Fruit fly (Drosophila melanogaster) whole organism, prepupa: ENCODE data around the gene CG33331.

Source experiments
- Blimp-1 ChIP-seq: fragments of 200-800 bp; sonication (Bioruptor generic); optimal IDR thresholded peaks from 3 replicates; lab custom pipeline; 2017; ENCODE audit warnings: missing biosample characterization, missing genetic modification characterization, mild to moderate bottlenecking, moderate library complexity, missing genetic modification reagents
- CG10631 ChIP-seq: fragments of 200-800 bp; sonication (Bioruptor generic); optimal IDR thresholded peaks from 2 replicates; lab custom pipeline; 2016; ENCODE audit warnings: missing biosample characterization, missing genetic modification characterization
- CG10669 ChIP-seq: fragments of 200-800 bp; sonication (Bioruptor generic); optimal IDR thresholded peaks from 3 replicates; lab custom pipeline; 2018; ENCODE audit warnings: missing biosample characterization, mild to moderate bottlenecking, missing genetic modification characterization, moderate library complexity
- CG11762 ChIP-seq: fragments of 200-800 bp; sonication (Bioruptor generic); optimal IDR thresholded peaks from 3 replicates; lab custom pipeline; 2016; ENCODE audit warnings: missing biosample characterization, missing genetic modification characterization; ENCODE audit not compliant: insufficient read depth
- CG11902 ChIP-seq: fragments of 200-800 bp; sonication (Bioruptor generic); optimal IDR thresholded peaks from 3 replicates; lab custom pipeline; 2016; ENCODE audit warnings: missing biosample characterization, missing genetic modification characterization
- CG15336 ChIP-seq: fragments of 200-800 bp; sonication (Bioruptor generic); IDR thresholded peaks from 2 replicates; pipeline ENCODE4 v1.3.6; 2022; ENCODE audit warnings: missing biosample characterization, missing genetic modification characterization
- CG16779 ChIP-seq: fragments of 200-800 bp; sonication (Bioruptor generic); optimal IDR thresholded peaks from 3 replicates; lab custom pipeline; 2017; ENCODE audit warnings: missing biosample characterization, mild to moderate bottlenecking, missing genetic modification characterization
- CG3032 ChIP-seq: fragments of 200-800 bp; optimal IDR thresholded peaks from 2 replicates; lab custom pipeline; 2019; ENCODE audit warnings: missing biosample characterization, mild to moderate bottlenecking, missing genetic modification characterization, moderate library complexity
- CG31627 ChIP-seq: fragments of 200-800 bp; sonication (Bioruptor generic); optimal IDR thresholded peaks from 3 replicates; lab custom pipeline; 2016; ENCODE audit warnings: missing biosample characterization, missing genetic modification characterization
- CG32006 ChIP-seq: fragments of 200-800 bp; sonication (Bioruptor generic); optimal IDR thresholded peaks from 3 replicates; lab custom pipeline; 2017; ENCODE audit warnings: missing biosample characterization, mild to moderate bottlenecking, missing genetic modification characterization
- CG34406 ChIP-seq: fragments of 200-800 bp; sonication (Bioruptor generic); optimal IDR thresholded peaks from 3 replicates; lab custom pipeline; 2016; ENCODE audit warnings: missing biosample characterization, missing genetic modification characterization
- CG3919 ChIP-seq: fragments of 200-800 bp; sonication (Bioruptor generic); optimal IDR thresholded peaks from 3 replicates; lab custom pipeline; 2016; ENCODE audit warnings: missing biosample characterization, missing genetic modification characterization
- CG4318 ChIP-seq: fragments of 200-800 bp; sonication (Bioruptor generic); optimal IDR thresholded peaks from 3 replicates; lab custom pipeline; 2017; ENCODE audit warnings: missing biosample characterization, mild to moderate bottlenecking, missing genetic modification characterization
- CG6276 ChIP-seq: fragments of 200-800 bp; sonication (Bioruptor generic); optimal IDR thresholded peaks from 2 replicates; lab custom pipeline; 2017; ENCODE audit warnings: missing biosample characterization, mild to moderate bottlenecking, missing genetic modification characterization
- CG6854 ChIP-seq: fragments of 200-800 bp; sonication (Bioruptor generic); optimal IDR thresholded peaks from 2 replicates; lab custom pipeline; 2017; ENCODE audit warnings: missing biosample characterization, mild to moderate bottlenecking, missing genetic modification characterization
- CG8319 ChIP-seq: fragments of 200-800 bp; sonication (Bioruptor generic); optimal IDR thresholded peaks from 3 replicates; lab custom pipeline; 2016; ENCODE audit warnings: missing biosample characterization, missing genetic modification characterization
- CG9139 ChIP-seq: fragments of 200-800 bp; sonication (Bioruptor generic); optimal IDR thresholded peaks from 3 replicates; lab custom pipeline; 2017; ENCODE audit warnings: missing biosample characterization, mild to moderate bottlenecking, missing genetic modification characterization
- Eip75B ChIP-seq: fragments of 200-800 bp; sonication (Bioruptor generic); optimal IDR thresholded peaks from 3 replicates; lab custom pipeline; 2016; ENCODE audit warnings: missing biosample characterization, missing genetic modification characterization
- Eip93F ChIP-seq: fragments of 200-800 bp; sonication (Bioruptor generic); optimal IDR thresholded peaks from 2 replicates; lab custom pipeline; 2016; ENCODE audit warnings: missing biosample characterization, mild to moderate bottlenecking, missing genetic modification characterization
- Ets96B ChIP-seq: fragments of 200-800 bp; optimal IDR thresholded peaks from 2 replicates; lab custom pipeline; 2019; ENCODE audit warnings: missing biosample characterization, mild to moderate bottlenecking, missing genetic modification characterization, moderate library complexity
- Hr38 ChIP-seq: sonication (Bioruptor generic); optimal IDR thresholded peaks from 2 replicates; lab custom pipeline; 2016; ENCODE audit warnings: missing biosample characterization, missing genetic modification characterization
- Hr39 ChIP-seq: fragments of 200-800 bp; sonication (Bioruptor generic); optimal IDR thresholded peaks from 2 replicates; lab custom pipeline; 2016; ENCODE audit warnings: missing biosample characterization, missing genetic modification characterization
- Hr4 ChIP-seq: fragments of 200-800 bp; sonication (Bioruptor generic); optimal IDR thresholded peaks from 3 replicates; lab custom pipeline; 2016; ENCODE audit warnings: missing biosample characterization, missing genetic modification characterization
- Lpt ChIP-seq: fragments of 200-800 bp; sonication (Bioruptor generic); optimal IDR thresholded peaks from 3 replicates; lab custom pipeline; 2016; ENCODE audit warnings: missing biosample characterization, missing genetic modification characterization
- Met ChIP-seq: fragments of 200-800 bp; sonication (Bioruptor generic); optimal IDR thresholded peaks from 3 replicates; lab custom pipeline; 2016; ENCODE audit warnings: missing biosample characterization, missing genetic modification characterization
- Smox ChIP-seq: fragments of 200-800 bp; sonication (Bioruptor generic); optimal IDR thresholded peaks from 3 replicates; lab custom pipeline; 2016; ENCODE audit warnings: missing biosample characterization, missing genetic modification characterization
- Sox102F ChIP-seq: fragments of 200-800 bp; sonication (Bioruptor generic); optimal IDR thresholded peaks from 2 replicates; lab custom pipeline; 2016; ENCODE audit warnings: missing biosample characterization, mild to moderate bottlenecking, missing genetic modification characterization
- Sox14 ChIP-seq: fragments of 200-800 bp; sonication (Bioruptor generic); optimal IDR thresholded peaks from 3 replicates; lab custom pipeline; 2016; ENCODE audit warnings: missing biosample characterization, missing genetic modification characterization
- Sox15 ChIP-seq: fragments of 200-800 bp; sonication (Bioruptor generic); optimal IDR thresholded peaks from 3 replicates; lab custom pipeline; 2016; ENCODE audit warnings: missing biosample characterization, missing genetic modification characterization
- achi ChIP-seq: fragments of 200-800 bp; sonication (Bioruptor generic); optimal IDR thresholded peaks from 3 replicates; lab custom pipeline; 2016; ENCODE audit warnings: missing biosample characterization, missing genetic modification characterization
- dsx ChIP-seq: fragments of 200-800 bp; optimal IDR thresholded peaks from 3 replicates; lab custom pipeline; 2019; ENCODE audit warnings: missing biosample characterization, mild to moderate bottlenecking, missing genetic modification characterization, moderate library complexity; ENCODE audit not compliant: poor library complexity, severe bottlenecking
- esn ChIP-seq: fragments of 200-800 bp; sonication (Bioruptor generic); optimal IDR thresholded peaks from 2 replicates; lab custom pipeline; 2016; ENCODE audit warnings: missing biosample characterization, mild to moderate bottlenecking, missing genetic modification characterization, moderate library complexity
- fd59A ChIP-seq: fragments of 200-800 bp; sonication (Bioruptor generic); optimal IDR thresholded peaks from 2 replicates; lab custom pipeline; 2017; ENCODE audit warnings: missing biosample characterization, mild to moderate bottlenecking, missing genetic modification characterization, missing genetic modification reagents
- lz ChIP-seq: fragments of 200-800 bp; sonication (Bioruptor generic); optimal IDR thresholded peaks from 3 replicates; lab custom pipeline; 2016; ENCODE audit warnings: missing biosample characterization, missing genetic modification characterization
- net ChIP-seq: fragments of 200-800 bp; sonication (Bioruptor generic); optimal IDR thresholded peaks from 3 replicates; lab custom pipeline; 2016; ENCODE audit warnings: missing biosample characterization, missing genetic modification characterization
- pdm3 ChIP-seq: fragments of 200-800 bp; sonication (Bioruptor generic); optimal IDR thresholded peaks from 3 replicates; lab custom pipeline; 2016; ENCODE audit warnings: missing biosample characterization, missing genetic modification characterization
- salr ChIP-seq, 2 experiments: fragments of 200-800 bp; sonication (Bioruptor generic); optimal IDR thresholded peaks; 3 replicates each; lab custom pipeline; 2016 to 2018; ENCODE audit warnings: missing biosample characterization in 2 of 2, missing genetic modification characterization in 2 of 2, mild to moderate bottlenecking in 1 of 2
- spab ChIP-seq: fragments of 200-800 bp; sonication (Bioruptor generic); optimal IDR thresholded peaks from 2 replicates; lab custom pipeline; 2017; ENCODE audit warnings: missing biosample characterization, mild to moderate bottlenecking, missing genetic modification characterization, missing genetic modification reagents
- ss ChIP-seq, 2 experiments: fragments of 200-800 bp; sonication (Bioruptor generic); optimal IDR thresholded peaks; 2 replicates in 1 of 2; 3 replicates in 1 of 2; lab custom pipeline; 2017 to 2018; ENCODE audit warnings: mild to moderate bottlenecking in 2 of 2, missing biosample characterization in 2 of 2, missing genetic modification characterization in 2 of 2, moderate library complexity in 1 of 2
- topi ChIP-seq: fragments of 200-800 bp; sonication (Bioruptor generic); optimal IDR thresholded peaks from 3 replicates; lab custom pipeline; 2016; ENCODE audit warnings: missing biosample characterization, missing genetic modification characterization
- vri ChIP-seq: fragments of 200-800 bp; sonication (Bioruptor generic); optimal IDR thresholded peaks from 3 replicates; lab custom pipeline; 2016; ENCODE audit warnings: missing biosample characterization, mild to moderate bottlenecking, missing genetic modification characterization

CG33331 gene

DNA sequence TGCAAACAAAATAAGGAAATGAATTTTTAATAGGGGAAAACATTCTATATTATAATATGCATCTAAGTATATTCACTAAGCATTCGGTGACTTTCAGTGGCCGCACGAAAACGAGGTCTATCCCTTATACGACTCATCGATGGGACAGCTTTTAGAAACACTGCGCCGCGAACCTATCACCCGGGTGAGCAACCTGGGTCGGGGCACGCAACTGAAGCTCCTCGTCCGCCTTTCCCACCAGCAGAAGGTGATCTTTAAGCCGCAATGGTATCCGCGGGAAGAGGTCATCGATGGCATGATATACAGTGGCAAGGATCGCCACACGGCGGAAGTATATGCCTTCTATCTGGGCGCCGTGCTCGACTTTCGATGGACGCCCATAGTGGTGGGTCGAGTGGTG is 5.4 kb upstream of the CG33331 start:
- TF ChIP-seq CG9139 (GFP tag; lab: Kevin White, UChicago) (no peak), salr (GFP tag; optimal IDR thresholded peaks at IDR 0.05; lab: Kevin White, UChicago) (no peak), CG8319 (no peak), Hr38 (GFP tag; lab: Kevin White, UChicago) (no peak), CG32006 (no peak), vri (GFP tag; lab: Kevin White, UChicago) (no peak), spab (GFP tag; lab: Kevin White, UChicago) (no peak), achi (GFP tag; lab: Kevin White, UChicago) (no peak), CG11762 (GFP tag; lab: Kevin White, UChicago) (no peak), CG4318 (no peak), CG31627 (GFP tag; lab: Kevin White, UChicago) (no peak), Hr4 (no peak), fd59A (GFP tag; lab: Kevin White, UChicago) (no peak), Hr39 (GFP tag; lab: Kevin White, UChicago) (no peak), CG6854 (GFP tag; lab: Kevin White, UChicago) (no peak), Sox102F (no peak)
- TF ChIP-seq, all 60 proteins: peak for 0

DNA sequence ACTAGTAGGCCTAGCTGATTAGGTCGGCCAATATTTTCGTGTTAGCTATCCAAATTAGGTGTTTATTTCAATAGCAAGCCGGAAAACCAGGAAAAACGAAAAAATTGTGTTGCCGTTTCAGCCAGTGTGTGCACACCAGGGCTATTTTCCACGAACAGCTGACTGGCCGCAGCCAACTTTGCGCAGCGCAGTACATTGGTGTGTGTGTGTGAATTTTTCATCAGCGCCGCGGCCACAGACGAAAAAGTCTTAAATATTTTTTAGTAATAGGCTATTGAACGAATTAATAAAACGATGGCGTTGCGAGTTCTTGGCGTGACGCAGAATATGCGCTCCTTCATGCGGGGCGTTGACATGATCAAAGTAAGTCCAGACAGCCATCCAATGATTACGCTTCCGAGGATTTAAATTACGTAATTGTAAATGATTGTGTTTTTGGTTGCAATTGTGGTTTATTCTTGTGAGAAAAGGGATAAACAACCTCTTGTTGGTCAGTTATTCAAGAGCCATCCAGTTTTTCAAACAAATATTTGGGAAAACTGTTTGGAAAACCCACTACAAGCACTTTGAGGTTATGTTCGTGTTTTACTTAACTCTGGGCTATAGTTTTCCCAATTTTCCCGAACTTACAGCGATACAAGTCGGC is 3.9 kb downstream of the CG33331 start, which contains the start of the genes CycC and UQCR-C1:
Gene CycC, minus strand, starts transcription at position 142 of the 646 bp plus-strand sequence.
Gene UQCR-C1, plus strand, starts transcription at position 168 of the 646 bp plus-strand sequence.
- peak; percentile 80 for TF ChIP-seq vri (GFP tag; lab: Kevin White, UChicago)
- TF ChIP-seq esn (GFP tag; lab: Kevin White, UChicago), result no peak

DNA sequence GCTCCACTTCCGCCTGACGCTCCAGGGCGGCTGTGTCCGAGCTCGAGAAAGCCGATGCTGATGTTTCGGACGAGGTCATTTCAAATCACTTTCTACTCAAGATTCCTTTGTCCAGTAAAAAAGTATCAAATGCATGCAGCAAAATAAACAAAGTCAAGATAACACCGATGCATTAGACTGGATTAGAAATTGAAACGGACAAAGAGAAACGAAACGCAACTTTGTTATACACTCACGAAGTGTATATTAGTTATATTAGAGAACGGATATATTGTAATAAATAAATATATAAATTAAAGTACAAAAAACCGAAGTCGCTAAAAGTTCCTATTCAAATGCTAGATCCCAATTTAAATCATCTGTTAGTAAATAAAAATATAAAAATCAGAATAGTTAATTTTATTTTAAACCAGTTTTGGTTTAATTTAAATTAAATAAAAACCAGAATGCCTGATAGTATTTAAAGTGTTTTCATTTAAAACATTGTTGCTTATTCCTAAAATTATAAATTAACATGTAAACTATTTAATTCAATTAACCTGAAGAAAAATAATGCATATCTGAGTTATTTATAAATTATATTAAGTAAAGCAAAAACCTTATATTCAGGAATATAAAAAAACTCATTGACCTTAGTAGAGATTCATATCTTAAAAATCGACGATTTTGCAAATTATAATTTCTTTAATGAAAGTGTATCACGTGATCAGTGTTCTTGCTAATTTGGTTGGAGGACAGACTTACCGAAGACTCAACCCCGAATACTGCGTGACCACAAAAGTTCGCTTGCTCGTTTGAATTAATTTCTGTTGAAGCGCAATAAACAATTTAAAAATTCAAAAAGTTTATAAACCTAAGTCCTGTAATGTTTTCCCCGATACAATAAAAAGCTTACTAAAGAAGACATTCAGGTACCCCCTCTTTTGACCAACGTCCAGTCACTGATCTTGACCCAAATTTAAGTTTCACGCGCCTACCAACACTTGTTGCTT is 7.8 kb downstream of the CG33331 start, which contains the start of gene Dph2:
Gene Dph2, minus strand, starts transcription at position 164 of the 992 bp plus-strand sequence.
- TF ChIP-seq Blimp-1 (GFP tag; lab: Kevin White, UChicago) (peak; percentile 27), CG16779 (tag; lab: Kevin White, UChicago) (no peak), CG10669 (GFP tag; lab: Kevin White, UChicago) (no peak), Lpt (GFP tag; lab: Kevin White, UChicago) (peak; percentile 29), CG9139 (GFP tag; lab: Kevin White, UChicago) (no peak), CG4318 (no peak), CG15336 (peak; percentile 70; the same call in 1 of the 2 replicates), CG10631 (GFP tag; lab: Kevin White, UChicago) (no peak), Eip75B (GFP tag; lab: Kevin White, UChicago) (peak; percentile 86), Hr38 (GFP tag; lab: Kevin White, UChicago) (no peak), CG3919 (GFP tag; lab: Kevin White, UChicago) (no peak), Hr39 (GFP tag; lab: Kevin White, UChicago) (peak; percentile 72), Smox (GFP tag; lab: Kevin White, UChicago) (no peak), ss (GFP tag; optimal IDR thresholded peaks at IDR 0.05; lab: Kevin White, UChicago) (no peak), salr (GFP tag; optimal IDR thresholded peaks at IDR 0.05; lab: Kevin White, UChicago) (no peak), CG3032 (tag; lab: Kevin White, UChicago) (peak; percentile 49), CG8319 (no peak), lz (GFP tag; lab: Kevin White, UChicago) (peak; percentile 35), vri (GFP tag; lab: Kevin White, UChicago) (no peak), CG34406 (GFP tag; lab: Kevin White, UChicago) (peak; percentile 39), net (no peak), CG6276 (no peak), CG31627 (GFP tag; lab: Kevin White, UChicago) (peak; percentile 72), CG11902 (GFP tag; lab: Kevin White, UChicago) (peak; percentile 37), fd59A (GFP tag; lab: Kevin White, UChicago) (no peak), Eip93F (GFP tag; lab: Kevin White, UChicago) (no peak), Ets96B (peak; percentile 35), Met (no peak), topi (GFP tag; lab: Kevin White, UChicago) (peak; percentile 45), Sox15 (peak; percentile 17), CG6854 (GFP tag; lab: Kevin White, UChicago) (no peak), esn (GFP tag; lab: Kevin White, UChicago) (peak; percentile 42), dsx (GFP tag; lab: Kevin White, UChicago) (no peak), Sox14 (GFP tag; lab: Kevin White, UChicago) (peak; percentile 61), pdm3 (GFP tag; lab: Kevin White, UChicago) (no peak), CG11762 (GFP tag; lab: Kevin White, UChicago) (peak; percentile 2)
